Worm (Caenorhabditis elegans) whole organism, L3 larva: ENCODE measurements around the gene Y62H9A.10.

Experiments
- R02D3.7 ChIP-seq: fragments of 150-350 bp; optimal IDR thresholded peaks from 2 replicates; lab custom pipeline; 2014; ENCODE audit warnings: missing biosample characterization, missing genetic modification characterization
- ZK546.5 ChIP-seq: sonication (generic microtip); optimal IDR thresholded peaks from 2 replicates; lab custom pipeline; 2017; ENCODE audit warnings: missing biosample characterization, missing genetic modification characterization
- aly-2 ChIP-seq: fragments of 150-350 bp; optimal IDR thresholded peaks from 2 replicates; lab custom pipeline; 2014; ENCODE audit warnings: missing biosample characterization, missing genetic modification characterization
- ceh-82 ChIP-seq: fragments of 150-350 bp; optimal IDR thresholded peaks from 2 replicates; lab custom pipeline; 2014; ENCODE audit warnings: missing biosample characterization, missing genetic modification characterization
- ceh-9 ChIP-seq: sonication (generic microtip); optimal IDR thresholded peaks from 2 replicates; lab custom pipeline; 2018; ENCODE audit warnings: missing biosample characterization, missing genetic modification characterization
- elt-1 ChIP-seq: fragments of 150-350 bp; optimal IDR thresholded peaks from 2 replicates; lab custom pipeline; 2014; ENCODE audit warnings: missing biosample characterization, missing genetic modification characterization
- elt-2 ChIP-seq: sonication (generic microtip); optimal IDR thresholded peaks from 2 replicates; lab custom pipeline; 2016; ENCODE audit warnings: missing genetic modification reagents, mild to moderate bottlenecking, missing genetic modification characterization, missing compliant biosample characterization
- elt-3 ChIP-seq, 3 experiments: fragments of 150-350 bp in 1 of 3; sonication (generic microtip) in 2 of 3; optimal IDR thresholded peaks; 2 replicates in 2 of 3; 4 replicates in 1 of 3; lab custom pipeline; 2014 to 2017; ENCODE audit warnings: missing biosample characterization in 3 of 3, missing genetic modification characterization in 3 of 3
- eor-1 ChIP-seq, 2 experiments: fragments of 150-350 bp; optimal IDR thresholded peaks; 2 replicates each; lab custom pipeline; 2014 to 2018; ENCODE audit warnings: missing biosample characterization in 2 of 2, missing genetic modification characterization in 2 of 2
- fkh-10 ChIP-seq: sonication (generic microtip); optimal IDR thresholded peaks from 2 replicates; lab custom pipeline; 2017; ENCODE audit warnings: missing biosample characterization, missing genetic modification reagents, missing genetic modification characterization
- fkh-2 ChIP-seq: fragments of 150-350 bp; optimal IDR thresholded peaks from 2 replicates; lab custom pipeline; 2014; ENCODE audit warnings: missing biosample characterization, missing genetic modification reagents, missing genetic modification characterization
- hmg-11 ChIP-seq: sonication (generic microtip); optimal IDR thresholded peaks from 2 replicates; lab custom pipeline; 2016; ENCODE audit warnings: missing genetic modification characterization, missing compliant biosample characterization
- jun-1 ChIP-seq: fragments of 150-350 bp; optimal IDR thresholded peaks from 2 replicates; lab custom pipeline; 2014; ENCODE audit warnings: missing biosample characterization, missing genetic modification reagents, missing genetic modification characterization
- lin-15B ChIP-seq: fragments of 150-350 bp; optimal IDR thresholded peaks from 2 replicates; lab custom pipeline; 2014; ENCODE audit warnings: missing biosample characterization, missing genetic modification characterization
- lsy-12 ChIP-seq: sonication (generic microtip); optimal IDR thresholded peaks from 2 replicates; lab custom pipeline; 2016; ENCODE audit warnings: mild to moderate bottlenecking, missing genetic modification characterization, missing compliant biosample characterization
- mdl-1 ChIP-seq: fragments of 150-350 bp; optimal IDR thresholded peaks from 2 replicates; lab custom pipeline; 2014; ENCODE audit warnings: missing biosample characterization, missing genetic modification characterization
- nfya-1 ChIP-seq: sonication (generic microtip); optimal IDR thresholded peaks from 2 replicates; lab custom pipeline; 2017; ENCODE audit warnings: missing genetic modification characterization, mild to moderate bottlenecking, missing compliant biosample characterization, antibody characterized with exemption, moderate library complexity; ENCODE audit not compliant: insufficient read depth
- nhr-11 ChIP-seq: fragments of 150-350 bp; optimal IDR thresholded peaks from 2 replicates; lab custom pipeline; 2014; ENCODE audit warnings: missing biosample characterization, missing genetic modification characterization
- nhr-12 ChIP-seq: fragments of 150-350 bp; optimal IDR thresholded peaks from 2 replicates; lab custom pipeline; 2014; ENCODE audit warnings: missing biosample characterization, missing genetic modification characterization
- nhr-23 ChIP-seq: fragments of 150-350 bp; optimal IDR thresholded peaks from 2 replicates; lab custom pipeline; 2014; ENCODE audit warnings: missing biosample characterization, missing genetic modification reagents, missing genetic modification characterization
- nhr-237 ChIP-seq: fragments of 150-350 bp; optimal IDR thresholded peaks from 2 replicates; lab custom pipeline; 2014; ENCODE audit warnings: missing biosample characterization, missing genetic modification characterization
- nhr-25 ChIP-seq: sonication (generic microtip); optimal IDR thresholded peaks from 2 replicates; lab custom pipeline; 2017; ENCODE audit warnings: missing biosample characterization, missing genetic modification characterization
- nhr-28 ChIP-seq: fragments of 150-350 bp; optimal IDR thresholded peaks from 2 replicates; lab custom pipeline; 2014; ENCODE audit warnings: missing biosample characterization, missing genetic modification characterization
- nhr-43 ChIP-seq: sonication (generic microtip); optimal IDR thresholded peaks from 2 replicates; lab custom pipeline; 2016; ENCODE audit warnings: mild to moderate bottlenecking, missing genetic modification characterization, missing compliant biosample characterization; ENCODE audit not compliant: poor library complexity, severe bottlenecking
- nhr-67 ChIP-seq: fragments of 150-350 bp; optimal IDR thresholded peaks from 2 replicates; lab custom pipeline; 2014; ENCODE audit warnings: missing biosample characterization, missing genetic modification characterization
- nhr-76 ChIP-seq: fragments of 150-350 bp; sonication (generic microtip); optimal IDR thresholded peaks from 5 replicates; lab custom pipeline; 2014; ENCODE audit warnings: missing biosample characterization, missing genetic modification characterization
- nhr-77 ChIP-seq: fragments of 150-350 bp; optimal IDR thresholded peaks from 2 replicates; lab custom pipeline; 2014; ENCODE audit warnings: missing biosample characterization, missing genetic modification characterization
- pha-4 ChIP-seq: fragments of 150-350 bp; optimal IDR thresholded peaks from 2 replicates; lab custom pipeline; 2014; ENCODE audit warnings: missing biosample characterization, missing genetic modification reagents, missing genetic modification characterization
- pqm-1 ChIP-seq: fragments of 150-350 bp; optimal IDR thresholded peaks from 2 replicates; lab custom pipeline; 2017; ENCODE audit warnings: missing biosample characterization, missing genetic modification characterization, inconsistent platforms
- skn-1 ChIP-seq: fragments of 150-350 bp; optimal IDR thresholded peaks from 2 replicates; lab custom pipeline; 2014; ENCODE audit warnings: missing biosample characterization, missing genetic modification characterization
- snpc-4 ChIP-seq: fragments of 150-350 bp; optimal IDR thresholded peaks from 2 replicates; lab custom pipeline; 2014; ENCODE audit warnings: missing biosample characterization, missing genetic modification characterization
- unc-62 ChIP-seq: fragments of 150-350 bp; sonication (generic microtip); optimal IDR thresholded peaks from 4 replicates; lab custom pipeline; 2014; ENCODE audit warnings: missing biosample characterization, missing genetic modification reagents, missing genetic modification characterization
- zag-1 ChIP-seq: fragments of 150-350 bp; optimal IDR thresholded peaks from 2 replicates; lab custom pipeline; 2014; ENCODE audit warnings: missing biosample characterization, missing genetic modification characterization
- ztf-4 ChIP-seq: fragments of 150-350 bp; optimal IDR thresholded peaks from 2 replicates; lab custom pipeline; 2014; ENCODE audit warnings: missing biosample characterization, missing genetic modification characterization

Y62H9A.10 gene

DNA sequence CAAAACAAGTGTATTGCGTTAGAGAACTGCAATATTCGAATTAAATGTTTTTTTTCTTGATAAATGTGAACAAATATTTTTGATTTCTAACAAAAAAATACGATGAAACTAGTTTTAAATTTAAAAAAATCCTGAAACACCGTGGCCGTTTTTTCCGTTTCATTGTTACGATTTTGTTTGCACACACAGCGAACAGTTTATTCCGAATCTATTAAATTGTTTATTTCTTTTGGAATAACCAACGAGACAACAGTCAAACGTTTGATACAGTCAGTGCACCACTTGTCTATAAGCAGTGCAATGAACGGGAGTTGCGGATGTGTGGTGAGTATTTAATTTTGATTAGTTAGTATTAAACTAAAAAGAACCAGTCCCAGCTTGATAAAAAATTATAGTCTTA lies 14.1 kb upstream of the Y62H9A.10 start, which contains the start of gene Y62H9A.13:
Y62H9A.13 (plus strand) TSS at position 301 of the 400 bp plus-strand sequence.
- TF ChIP-seq nhr-76: no peak
- TF ChIP-seq unc-62 (GFP tag; lab: Kevin White, UChicago): no peak
- no peak for TF ChIP-seq nhr-25 (tag; lab: Kevin White, UChicago)
- TF ChIP-seq, all 47 proteins: peak for 0

DNA sequence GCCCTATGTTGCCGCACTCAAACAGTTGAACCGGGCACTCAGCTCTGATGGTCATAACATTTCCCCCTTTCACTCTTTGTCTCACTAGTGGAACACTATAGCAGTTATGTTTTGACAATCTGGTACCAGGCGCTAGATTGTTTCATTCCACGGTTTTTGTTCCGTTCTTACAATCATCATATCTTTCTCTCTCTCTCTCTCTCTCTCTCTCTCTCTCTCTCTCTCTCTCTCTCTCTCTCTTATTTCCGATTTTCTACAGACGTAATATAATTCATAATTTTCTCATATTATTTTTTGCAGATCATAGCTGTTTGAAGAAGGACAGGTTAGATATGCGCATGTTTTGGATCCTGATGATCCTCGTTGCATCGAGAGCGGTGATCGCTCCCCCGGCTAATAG lies 11.3 kb upstream of the Y62H9A.10 start, which contains the start of gene Y62H9A.12:
Y62H9A.12 (plus strand) TSS at position 301 of the 400 bp plus-strand sequence.
- TF ChIP-seq nhr-67 (tag; lab: Kevin White, UChicago): no peak
- no peak for TF ChIP-seq unc-62 (GFP tag; lab: Kevin White, UChicago)
- no peak for TF ChIP-seq hmg-11 (tag; lab: Kevin White, UChicago)
- TF ChIP-seq aly-2 (tag; lab: Kevin White, UChicago): no peak
- TF ChIP-seq fkh-2: no peak
- no peak for TF ChIP-seq ZK546.5
- no peak for TF ChIP-seq lsy-12 (tag; lab: Kevin White, UChicago)
- TF ChIP-seq pha-4 (tag; lab: Kevin White, UChicago): no peak
- no peak for TF ChIP-seq lin-15B (tag; lab: Kevin White, UChicago)
- no peak for TF ChIP-seq nhr-28
- no peak for TF ChIP-seq nfya-1 (tag; lab: Kevin White, UChicago)
- no peak for TF ChIP-seq nhr-77
- no peak for TF ChIP-seq nhr-237 (tag; lab: Kevin White, UChicago)
- TF ChIP-seq R02D3.7 (tag; lab: Kevin White, UChicago): no peak
- no peak for TF ChIP-seq skn-1 (tag; lab: Kevin White, UChicago)
- TF ChIP-seq snpc-4 (tag; lab: Kevin White, UChicago): no peak
- no peak for TF ChIP-seq mdl-1
- TF ChIP-seq, all 47 proteins: peak for 0

DNA sequence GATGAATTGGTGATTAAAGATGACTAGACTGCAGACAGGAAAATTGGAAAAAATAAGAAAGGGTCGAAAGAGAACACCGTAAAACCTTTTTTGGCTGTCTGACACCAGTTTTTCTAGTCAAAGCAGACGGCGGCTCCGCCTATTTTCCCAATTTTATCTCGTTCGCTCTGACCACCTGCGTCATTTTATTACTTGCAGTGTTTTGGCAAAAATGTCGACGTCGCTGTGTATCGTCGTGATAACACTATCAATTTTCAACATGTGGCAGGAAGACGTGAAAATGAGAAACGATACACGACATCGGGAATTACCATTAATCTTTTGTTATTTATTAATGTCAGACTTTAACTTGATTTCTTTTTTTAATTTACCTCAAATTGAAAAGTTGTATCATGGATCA lies 7.5 kb upstream of the Y62H9A.10 start, which contains the start of gene Y62H9A.15:
Y62H9A.15 (minus strand) TSS at position 100 of the 400 bp plus-strand sequence.
- peak; percentile 73 for TF ChIP-seq elt-2 (tag; lab: Kevin White, UChicago)
- TF ChIP-seq elt-3 (tag; optimal IDR thresholded peaks at IDR 0.05; lab: Kevin White, UChicago): no peak
- no peak for TF ChIP-seq ceh-9 (tag; lab: Kevin White, UChicago)

DNA sequence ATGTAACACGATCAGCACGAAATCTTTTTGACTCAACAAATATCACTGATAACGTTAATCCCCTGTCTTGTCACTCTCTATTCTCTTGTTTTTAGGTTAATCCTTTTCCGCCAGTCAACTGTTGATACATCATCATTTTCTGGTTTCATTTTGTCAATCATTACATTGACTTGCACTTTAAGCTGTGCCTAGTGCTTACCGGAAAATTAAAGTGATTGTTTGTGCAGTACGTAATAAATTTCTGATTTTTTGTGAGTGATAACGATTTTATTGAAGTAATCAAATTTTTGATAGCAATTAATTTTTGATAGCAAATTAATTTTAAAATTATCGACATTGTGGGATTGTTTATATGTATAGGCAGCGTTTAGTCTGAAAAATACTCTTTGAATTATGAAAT lies 6.6 kb upstream of the Y62H9A.10 start:
- peak; percentile 89 for TF ChIP-seq elt-2 (tag; lab: Kevin White, UChicago)
- no peak for TF ChIP-seq zag-1 (tag; lab: Kevin White, UChicago)
- peak; percentile 7 for TF ChIP-seq skn-1 (tag; lab: Kevin White, UChicago)
- peak; percentile 80 for TF ChIP-seq pqm-1 (tag; lab: Kevin White, UChicago)
- peak; percentile 37 for TF ChIP-seq pha-4 (tag; lab: Kevin White, UChicago)

DNA sequence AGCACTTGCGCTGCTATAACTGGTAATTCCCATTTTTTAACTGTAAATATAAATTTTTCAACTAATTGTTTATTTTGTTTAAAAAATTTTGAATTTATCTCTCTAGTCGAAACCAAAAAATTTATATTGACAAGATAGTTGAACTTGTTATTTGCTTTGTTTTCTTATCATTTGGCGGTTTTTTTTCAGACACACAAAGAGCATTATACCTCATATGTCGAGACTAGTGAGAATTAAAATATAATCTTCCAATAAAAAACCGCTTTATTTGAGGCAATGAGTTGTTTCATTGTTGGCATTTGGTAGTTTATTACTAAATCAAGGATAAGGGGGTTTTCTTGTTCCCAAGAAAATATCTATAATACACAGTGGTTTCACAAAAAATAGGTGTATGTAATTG lies 5.7 kb upstream of the Y62H9A.10 start:
- TF ChIP-seq elt-2 (tag; lab: Kevin White, UChicago) (peak; percentile 56), nhr-23 (tag; lab: Kevin White, UChicago) (no peak), pha-4 (tag; lab: Kevin White, UChicago) (peak; percentile 41)

DNA sequence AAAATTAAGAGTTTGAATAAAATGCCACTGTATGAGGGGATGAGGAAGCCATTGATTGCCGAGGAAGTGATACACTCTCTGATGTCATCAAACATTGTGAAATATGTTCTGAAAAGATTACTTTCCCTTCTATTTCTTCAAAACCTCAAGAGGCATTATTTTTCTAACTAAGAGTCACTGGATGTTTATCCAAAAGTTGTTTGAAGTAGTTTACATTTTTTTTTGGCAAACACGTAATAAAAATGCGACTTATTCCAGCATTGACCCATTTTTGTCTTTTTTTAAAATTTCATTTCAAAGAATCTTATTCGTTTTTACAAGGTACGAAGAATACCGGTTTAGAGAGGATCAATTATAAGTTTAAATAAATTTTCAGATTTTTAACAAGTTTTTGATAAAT lies 4.7 kb upstream of the Y62H9A.10 start, which contains the start of gene Y62H9A.11:
Y62H9A.11 (minus strand) TSS at position 101 of the 400 bp plus-strand sequence.
- TF ChIP-seq snpc-4 (tag; lab: Kevin White, UChicago) (no peak), eor-1 (tag; optimal IDR thresholded peaks at IDR 0.05; lab: Kevin White, UChicago) (no peak), lin-15B (tag; lab: Kevin White, UChicago) (no peak), nhr-23 (tag; lab: Kevin White, UChicago) (no peak), pqm-1 (tag; lab: Kevin White, UChicago) (no peak), fkh-10 (GFP tag; lab: Kevin White, UChicago) (no peak), ceh-82 (no peak), jun-1 (tag; lab: Kevin White, UChicago) (no peak), nhr-28 (no peak)

DNA sequence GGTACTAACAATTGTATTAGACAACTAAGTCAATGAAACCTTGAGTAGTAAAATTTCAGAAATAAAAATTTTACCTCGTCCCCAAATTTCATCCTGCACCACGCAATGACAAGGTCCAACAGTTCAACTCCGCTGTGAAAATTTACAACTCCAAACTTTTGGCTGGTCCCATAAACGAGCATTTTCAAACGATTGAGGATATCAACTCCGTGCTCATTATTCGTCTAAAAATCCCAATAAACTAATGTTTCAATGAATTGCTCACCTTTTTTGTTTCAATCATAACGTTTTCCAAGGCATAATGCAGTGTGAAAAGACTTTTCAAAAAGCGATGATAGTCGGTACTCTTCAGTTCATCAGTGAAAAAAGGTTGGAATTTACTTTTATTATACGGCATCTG lies 4.1 kb upstream of the Y62H9A.10 start:
- no peak for TF ChIP-seq nhr-43
- TF ChIP-seq mdl-1: no peak
- no peak for TF ChIP-seq zag-1 (tag; lab: Kevin White, UChicago)
- TF ChIP-seq snpc-4 (tag; lab: Kevin White, UChicago): no peak
- no peak for TF ChIP-seq fkh-2
- no peak for TF ChIP-seq ztf-4 (tag; lab: Kevin White, UChicago)
- TF ChIP-seq nhr-11 (tag; lab: Kevin White, UChicago): no peak
- no peak for TF ChIP-seq nhr-12 (tag; lab: Kevin White, UChicago)
- no peak for TF ChIP-seq ZK546.5
- TF ChIP-seq ceh-82: no peak
- no peak for TF ChIP-seq lsy-12 (tag; lab: Kevin White, UChicago)
- TF ChIP-seq nhr-76: no peak
- TF ChIP-seq elt-1 (tag; lab: Kevin White, UChicago): no peak
- TF ChIP-seq lin-15B (tag; lab: Kevin White, UChicago): no peak
- TF ChIP-seq jun-1 (tag; lab: Kevin White, UChicago): no peak
- TF ChIP-seq, all 47 proteins: peak for 0
